Fruit fly (Drosophila melanogaster) whole organism, embryonic: Measurements from ENCODE around the gene fau.

ENCODE experiments used
- Atf-2 ChIP-seq: fragments of 200-800 bp; sonication (Bioruptor generic); optimal IDR thresholded peaks from 2 replicates; lab custom pipeline; 2016; ENCODE audit warnings: missing biosample characterization, missing genetic modification characterization
- CG11085 ChIP-seq: fragments of 200-800 bp; sonication (Bioruptor generic); IDR thresholded peaks from 2 replicates; pipeline ENCODE4 v1.3.6; 2022; ENCODE audit warnings: missing biosample characterization, missing genetic modification characterization
- CG11398 ChIP-seq: fragments of 200-800 bp; sonication (Bioruptor generic); optimal IDR thresholded peaks from 2 replicates; lab custom pipeline; 2016; ENCODE audit warnings: missing biosample characterization, missing genetic modification characterization
- CG11723 ChIP-seq: fragments of 200-800 bp; sonication (Bioruptor generic); optimal IDR thresholded peaks from 2 replicates; lab custom pipeline; 2017; ENCODE audit warnings: missing biosample characterization, mild to moderate bottlenecking, missing genetic modification characterization
- CG12219 ChIP-seq: fragments of 200-800 bp; sonication (Bioruptor generic); optimal IDR thresholded peaks from 3 replicates; lab custom pipeline; 2018; ENCODE audit warnings: missing biosample characterization, mild to moderate bottlenecking, missing genetic modification characterization
- CG12299 ChIP-seq: fragments of 200-800 bp; sonication (Bioruptor generic); optimal IDR thresholded peaks from 2 replicates; lab custom pipeline; 2018; ENCODE audit warnings: missing biosample characterization, mild to moderate bottlenecking, missing genetic modification characterization
- CG12659 ChIP-seq: fragments of 200-800 bp; sonication (Bioruptor generic); optimal IDR thresholded peaks from 3 replicates; lab custom pipeline; 2017; ENCODE audit warnings: mild to moderate bottlenecking, missing biosample characterization, missing genetic modification reagents, missing genetic modification characterization
- CG14014 ChIP-seq: fragments of 200-800 bp; sonication (Bioruptor generic); IDR thresholded peaks from 2 replicates; pipeline ENCODE4 v1.3.6; 2022; ENCODE audit warnings: missing biosample characterization, missing genetic modification characterization
- CG14710 ChIP-seq: fragments of 200-800 bp; sonication (Bioruptor generic); optimal IDR thresholded peaks from 3 replicates; lab custom pipeline; 2019; ENCODE audit warnings: missing biosample characterization, mild to moderate bottlenecking, missing genetic modification characterization, moderate library complexity
- CG15073 ChIP-seq: fragments of 200-800 bp; sonication (Bioruptor generic); optimal IDR thresholded peaks from 2 replicates; lab custom pipeline; 2016; ENCODE audit warnings: missing biosample characterization, missing genetic modification characterization
- CG1603 ChIP-seq: fragments of 200-800 bp; sonication (Bioruptor generic); optimal IDR thresholded peaks from 2 replicates; lab custom pipeline; 2019; ENCODE audit warnings: missing biosample characterization, mild to moderate bottlenecking, missing genetic modification characterization, moderate library complexity
- CG17612 ChIP-seq: fragments of 200-800 bp; sonication (Bioruptor generic); IDR thresholded peaks from 2 replicates; pipeline ENCODE4 v1.3.6; 2022; ENCODE audit warnings: missing biosample characterization, missing genetic modification characterization
- CG18011 ChIP-seq: fragments of 200-800 bp; sonication (Bioruptor generic); optimal IDR thresholded peaks from 2 replicates; lab custom pipeline; 2017; ENCODE audit warnings: missing biosample characterization, missing genetic modification characterization, mild to moderate bottlenecking, moderate library complexity, missing genotype
- CG18619 ChIP-seq: fragments of 200-800 bp; sonication (Bioruptor generic); optimal IDR thresholded peaks from 3 replicates; lab custom pipeline; 2017; ENCODE audit warnings: missing biosample characterization, mild to moderate bottlenecking, missing genetic modification characterization
- CG2199 ChIP-seq: fragments of 200-800 bp; sonication (Bioruptor generic); IDR thresholded peaks from 3 replicates; pipeline ENCODE4 v1.3.6; 2022; ENCODE audit warnings: missing biosample characterization, missing genetic modification characterization
- CG3065 ChIP-seq: fragments of 200-800 bp; sonication (Bioruptor generic); optimal IDR thresholded peaks from 2 replicates; lab custom pipeline; 2016; ENCODE audit warnings: missing biosample characterization, missing genetic modification characterization
- CG6683 ChIP-seq: fragments of 200-800 bp; sonication (Bioruptor generic); optimal IDR thresholded peaks from 2 replicates; lab custom pipeline; 2017; ENCODE audit warnings: missing biosample characterization, mild to moderate bottlenecking, missing genetic modification characterization, missing genetic modification reagents
- CG6765 ChIP-seq: fragments of 200-800 bp; sonication (Bioruptor generic); optimal IDR thresholded peaks from 3 replicates; lab custom pipeline; 2017; ENCODE audit warnings: missing biosample characterization, mild to moderate bottlenecking, missing genetic modification characterization
- CG8478 ChIP-seq: fragments of >200 bp; optimal IDR thresholded peaks from 2 replicates; lab custom pipeline; 2018
- CG9215 ChIP-seq: fragments of 200-800 bp; sonication (Bioruptor generic); IDR thresholded peaks from 2 replicates; pipeline ENCODE4 v1.3.6; 2022; ENCODE audit warnings: missing biosample characterization, missing genetic modification characterization
- CG9437 ChIP-seq: fragments of 200-800 bp; sonication (Bioruptor generic); optimal IDR thresholded peaks from 2 replicates; lab custom pipeline; 2018; ENCODE audit warnings: missing biosample characterization, mild to moderate bottlenecking, missing genetic modification characterization
- CG9727 ChIP-seq: fragments of 200-800 bp; sonication (Bioruptor generic); optimal IDR thresholded peaks from 3 replicates; lab custom pipeline; 2017; ENCODE audit warnings: missing biosample characterization, mild to moderate bottlenecking, missing genetic modification characterization
- CG9817 ChIP-seq: fragments of 200-800 bp; sonication (Bioruptor generic); optimal IDR thresholded peaks from 2 replicates; lab custom pipeline; 2018; ENCODE audit warnings: missing biosample characterization, mild to moderate bottlenecking, missing genetic modification characterization, moderate library complexity
- Doc3 ChIP-seq: fragments of 200-800 bp; sonication (Bioruptor generic); IDR thresholded peaks from 3 replicates; pipeline ENCODE4 v1.3.6; 2022; ENCODE audit warnings: missing biosample characterization, missing genetic modification characterization; ENCODE audit not compliant: partially characterized antibody
- E2f2 ChIP-seq: fragments of 200-800 bp; sonication (Bioruptor generic); IDR thresholded peaks from 2 replicates; pipeline ENCODE4 v1.3.6; 2022; ENCODE audit warnings: missing biosample characterization, missing genetic modification characterization
- ERR ChIP-seq: fragments of 200-800 bp; sonication (Bioruptor generic); optimal IDR thresholded peaks from 2 replicates; lab custom pipeline; 2016; ENCODE audit warnings: missing biosample characterization, missing genetic modification characterization
- Elba2 ChIP-seq: fragments of 200-800 bp; sonication (Bioruptor generic); optimal IDR thresholded peaks from 3 replicates; lab custom pipeline; 2016; ENCODE audit warnings: missing biosample characterization, missing genetic modification characterization
- HLH3B ChIP-seq: fragments of 200-800 bp; sonication (Bioruptor generic); IDR thresholded peaks from 2 replicates; pipeline ENCODE4 v1.3.6; 2022; ENCODE audit warnings: missing biosample characterization, missing genetic modification characterization
- Hand ChIP-seq: fragments of 200-800 bp; sonication (Bioruptor generic); optimal IDR thresholded peaks from 2 replicates; lab custom pipeline; 2017; ENCODE audit warnings: mild to moderate bottlenecking, missing biosample characterization, missing genetic modification reagents, missing genetic modification characterization
- Jarid2 ChIP-seq: fragments of 200-800 bp; sonication (Bioruptor generic); optimal IDR thresholded peaks from 3 replicates; lab custom pipeline; 2017; ENCODE audit warnings: mild to moderate bottlenecking, missing biosample characterization, missing genetic modification reagents, missing genetic modification characterization
- Nf-YA ChIP-seq: fragments of 200-800 bp; sonication (Bioruptor generic); IDR thresholded peaks from 2 replicates; pipeline ENCODE4 v1.3.6; 2022; ENCODE audit warnings: missing biosample characterization, missing genetic modification characterization
- Oaz ChIP-seq: fragments of 200-800 bp; sonication (Bioruptor generic); IDR thresholded peaks from 2 replicates; pipeline ENCODE4 v1.3.6; 2022; ENCODE audit warnings: missing biosample characterization, missing genetic modification characterization
- Oli ChIP-seq: fragments of 200-800 bp; sonication (Bioruptor generic); optimal IDR thresholded peaks from 2 replicates; lab custom pipeline; 2018; ENCODE audit warnings: missing biosample characterization, mild to moderate bottlenecking, missing genetic modification characterization, moderate library complexity
- Sin3A ChIP-seq: fragments of >200 bp; optimal IDR thresholded peaks from 2 replicates; lab custom pipeline; 2018
- Spps ChIP-seq: fragments of 200-800 bp; sonication (Bioruptor generic); optimal IDR thresholded peaks from 2 replicates; lab custom pipeline; 2018; ENCODE audit warnings: missing biosample characterization, mild to moderate bottlenecking, missing genetic modification characterization
- Xbp1 ChIP-seq: fragments of 200-800 bp; sonication (Bioruptor generic); optimal IDR thresholded peaks from 3 replicates; lab custom pipeline; 2016; ENCODE audit warnings: missing biosample characterization, mild to moderate bottlenecking, missing genetic modification characterization
- ase ChIP-seq: fragments of 200-800 bp; sonication (Bioruptor generic); IDR thresholded peaks from 3 replicates; pipeline ENCODE4 v1.3.6; 2022; ENCODE audit warnings: missing biosample characterization, missing genetic modification characterization
- ato ChIP-seq: fragments of 200-800 bp; sonication (Bioruptor generic); IDR thresholded peaks from 2 replicates; pipeline ENCODE4 v1.3.6; 2022; ENCODE audit warnings: missing biosample characterization, missing genetic modification characterization; ENCODE audit not compliant: partially characterized antibody
- bcd ChIP-seq: fragments of 200-800 bp; sonication (Bioruptor generic); optimal IDR thresholded peaks from 2 replicates; lab custom pipeline; 2017; ENCODE audit warnings: missing biosample characterization, mild to moderate bottlenecking, missing genetic modification characterization
- br ChIP-seq: fragments of >200 bp; optimal IDR thresholded peaks from 2 replicates; lab custom pipeline; 2017
- dpn ChIP-seq, 2 experiments: fragments of 200-800 bp; sonication (Bioruptor generic); optimal IDR thresholded peaks; 3 replicates each; lab custom pipeline; 2016; ENCODE audit warnings: missing biosample characterization in 2 of 2, missing genetic modification characterization in 2 of 2
- fd64A ChIP-seq: fragments of 200-800 bp; sonication (Bioruptor generic); optimal IDR thresholded peaks from 3 replicates; lab custom pipeline; 2018; ENCODE audit warnings: missing biosample characterization, mild to moderate bottlenecking, missing genetic modification characterization
- ind ChIP-seq: fragments of 200-800 bp; sonication (Bioruptor generic); optimal IDR thresholded peaks from 3 replicates; lab custom pipeline; 2016; ENCODE audit warnings: missing biosample characterization, missing genetic modification characterization
- knrl ChIP-seq: fragments of 200-800 bp; sonication (Bioruptor generic); IDR thresholded peaks from 3 replicates; pipeline ENCODE4 v1.3.6; 2022; ENCODE audit warnings: missing biosample characterization, missing genetic modification characterization; ENCODE audit not compliant: partially characterized antibody
- lilli ChIP-seq: fragments of 200-800 bp; sonication (Bioruptor generic); optimal IDR thresholded peaks from 3 replicates; lab custom pipeline; 2016; ENCODE audit warnings: missing biosample characterization, missing genetic modification characterization
- luna ChIP-seq: fragments of 200-800 bp; sonication (Bioruptor generic); optimal IDR thresholded peaks from 2 replicates; lab custom pipeline; 2016; ENCODE audit warnings: missing biosample characterization, missing genetic modification characterization
- mam ChIP-seq: fragments of 200-800 bp; sonication (Bioruptor generic); optimal IDR thresholded peaks from 3 replicates; lab custom pipeline; 2016; ENCODE audit warnings: missing biosample characterization, missing genetic modification characterization
- ro ChIP-seq: fragments of 200-800 bp; sonication (Bioruptor generic); IDR thresholded peaks from 2 replicates; pipeline ENCODE4 v1.3.6; 2022; ENCODE audit warnings: missing biosample characterization, missing genetic modification characterization
- row ChIP-seq: fragments of 200-800 bp; sonication (Bioruptor generic); IDR thresholded peaks from 3 replicates; pipeline ENCODE4 v1.3.6; 2022; ENCODE audit warnings: missing biosample characterization, missing genetic modification characterization
- seq ChIP-seq: fragments of 200-800 bp; sonication (Bioruptor generic); IDR thresholded peaks from 2 replicates; pipeline ENCODE4 v1.3.6; 2022; ENCODE audit warnings: missing biosample characterization, missing genetic modification characterization
- so ChIP-seq: fragments of 200-800 bp; sonication (Bioruptor generic); IDR thresholded peaks from 3 replicates; pipeline ENCODE4 v1.3.6; 2022; ENCODE audit warnings: missing biosample characterization, missing genetic modification characterization
- tll ChIP-seq, 2 experiments: fragments of 200-800 bp in 1 of 2; fragments of >200 bp in 1 of 2; sonication (Bioruptor generic) in 1 of 2; optimal IDR thresholded peaks; 2 replicates each; lab custom pipeline; 2017 to 2019; ENCODE audit warnings: missing biosample characterization in 2 of 2, missing genetic modification characterization in 2 of 2, mild to moderate bottlenecking in 1 of 2, moderate library complexity in 1 of 2

fau gene

dm6 chr3R:10788186-10788585, 11.0 kb upstream of the fau start, which contains the start of the genes Art1 and Mcm5 (continued):
- TF ChIP-seq HLH3B (no peak), br (lab: Kevin White, UChicago) (no peak), Oli (tag; lab: Kevin White, UChicago) (no peak), fd64A (GFP tag; lab: Kevin White, UChicago) (no peak), CG17612 (no peak), CG18619 (GFP tag; lab: Kevin White, UChicago) (no peak), CG3065 (no peak), ro (GFP tag; lab: Robert Waterston, UW) (no peak), CG2199 (GFP tag; lab: Robert Waterston, UW) (no peak), seq (GFP tag; lab: Robert Waterston, UW) (no peak), knrl (GFP tag; lab: Robert Waterston, UW) (peak; percentile 98), CG14014 (GFP tag; lab: Robert Waterston, UW) (no peak), dpn (GFP tag; optimal IDR thresholded peaks at IDR 0.05; lab: Kevin White, UChicago) (peak; percentile 56 to 61), Oaz (no peak), CG12219 (GFP tag; lab: Kevin White, UChicago) (no peak), bcd (peak; percentile 11), lilli (GFP tag; lab: Kevin White, UChicago) (peak; percentile 66), CG18011 (GFP tag; lab: Kevin White, UChicago) (no peak), CG12659 (GFP tag; lab: Kevin White, UChicago) (peak; percentile 78), ind (GFP tag; lab: Kevin White, UChicago) (peak; percentile 54), CG9817 (tag; lab: Kevin White, UChicago) (peak; percentile 45), CG9727 (peak; percentile 59), luna (GFP tag; lab: Kevin White, UChicago) (no peak), Jarid2 (peak; percentile 21), ase (no peak), E2f2 (peak; percentile 77), Xbp1 (GFP tag; lab: Kevin White, UChicago) (peak; percentile 62), CG14710 (peak; percentile 83), CG11723 (GFP tag; lab: Kevin White, UChicago) (no peak), CG15073 (GFP tag; lab: Kevin White, UChicago) (no peak), CG11398 (peak; percentile 8), CG1603 (peak; percentile 26), Atf-2 (GFP tag; lab: Kevin White, UChicago) (no peak), CG8478 (lab: Kevin White, UChicago) (no peak), Hand (GFP tag; lab: Kevin White, UChicago) (no peak), ato (GFP tag; lab: Robert Waterston, UW) (0 out of 2 replicates have a peak, but pooled peaks have one; percentile 29), Nf-YA (no peak), tll (GFP tag; optimal IDR thresholded peaks at IDR 0.05; lab: Kevin White, UChicago) (peak; percentile 31 to 59), CG6683 (GFP tag; lab: Kevin White, UChicago) (no peak), CG9437 (GFP tag; lab: Kevin White, UChicago) (no peak), CG9215 (GFP tag; lab: Robert Waterston, UW) (peak; percentile 24; the same call in 1 of the 2 replicates), ERR (GFP tag; lab: Kevin White, UChicago) (no peak), CG11085 (no peak), Sin3A (lab: Kevin White, UChicago) (peak; percentile 99), CG6765 (no peak), Doc3 (peak; percentile 96), CG12299 (tag; lab: Kevin White, UChicago) (no peak), Elba2 (GFP tag; lab: Kevin White, UChicago) (no peak), row (GFP tag; lab: Robert Waterston, UW) (peak; percentile 83), Spps (tag; lab: Kevin White, UChicago) (no peak), mam (GFP tag; lab: Kevin White, UChicago) (peak; percentile 52), so (no peak)
